Fruit fly (Drosophila melanogaster): ENCODE results near the gene ND-B14.5A.
A peak's percentile ranks its signal among the peaks of the same experiment; 100 is the strongest.

ND-B14.5A gene

dm6 chrX:2149478-2149877 is 22.8 kb upstream of the ND-B14.5A start, which contains the start of gene bcn92 (continued):
- TF ChIP-seq peb (GFP tag; IDR thresholded peaks at IDR 0.05) (0 out of 2 replicates have a peak, but pooled peaks have one; percentile 24), CG7963 (GFP tag; IDR thresholded peaks at IDR 0.05; ENCODE audit: partially characterized antibody) (peak; percentile 82), CG2889 (GFP tag; IDR thresholded peaks at IDR 0.05) (no peak), CG5953 (GFP tag; IDR thresholded peaks at IDR 0.05) (no peak), CG17385 (GFP tag; optimal IDR thresholded peaks at IDR 0.05) (peak; percentile 6), CG8924 (tag; optimal IDR thresholded peaks at IDR 0.05) (peak; percentile 12), CHES-1-like (GFP tag; optimal IDR thresholded peaks at IDR 0.05) (peak; percentile 29), zen2 (GFP tag; IDR thresholded peaks at IDR 0.05; ENCODE audit: partially characterized antibody) (peak; percentile 92), sima (GFP tag; optimal IDR thresholded peaks at IDR 0.05) (no peak), Ets65A (GFP tag) (peak; percentile 64), CG18764 (GFP tag; optimal IDR thresholded peaks at IDR 0.05) (no peak), ttk (GFP tag; IDR thresholded peaks at IDR 0.05) (no peak), rib (GFP tag; IDR thresholded peaks at IDR 0.05) (no peak), pb (GFP tag; optimal IDR thresholded peaks at IDR 0.05) (no peak), CG11695 (GFP tag; IDR thresholded peaks at IDR 0.05) (no peak), insv (GFP tag; optimal IDR thresholded peaks at IDR 0.05) (peak in 1 of 2 experiments; percentile 84), Chrac-16 (GFP tag; optimal IDR thresholded peaks at IDR 0.05) (peak; percentile 29), CG9817 (tag; optimal IDR thresholded peaks at IDR 0.05) (peak; percentile 5), E2f2 (GFP tag; IDR thresholded peaks at IDR 0.05) (peak; percentile 30; the same call in 1 of the 2 replicates), kay (GFP tag; optimal IDR thresholded peaks at IDR 0.05) (no peak), nau (GFP tag; optimal IDR thresholded peaks at IDR 0.05) (no peak), Dip2 (GFP tag; IDR thresholded peaks at IDR 0.05) (no peak), Scr (GFP tag; IDR thresholded peaks at IDR 0.05; ENCODE audit: partially characterized antibody) (peak; percentile 95), yki (optimal IDR thresholded peaks at IDR 0.05) (no peak), fd96Cb (tag; optimal IDR thresholded peaks at IDR 0.05) (no peak), Mes4 (GFP tag; optimal IDR thresholded peaks at IDR 0.05) (no peak), Jarid2 (GFP tag; optimal IDR thresholded peaks at IDR 0.05) (no peak), Stat92E (GFP tag; optimal IDR thresholded peaks at IDR 0.05) (no peak), CG13123 (GFP tag; optimal IDR thresholded peaks at IDR 0.05) (peak; percentile 26), tna (GFP tag; IDR thresholded peaks at IDR 0.05; ENCODE audit: partially characterized antibody) (peak; percentile 85), CG32767 (GFP tag; IDR thresholded peaks at IDR 0.05) (no peak), ci (GFP tag; IDR thresholded peaks at IDR 0.05) (peak; percentile 35; the same call in 1 of the 3 replicates), tap (tag; optimal IDR thresholded peaks at IDR 0.05) (no peak), Xbp1 (GFP tag; optimal IDR thresholded peaks at IDR 0.05) (peak; percentile 62), pnt (GFP tag; optimal IDR thresholded peaks at IDR 0.05) (peak; percentile 14), caup (GFP tag; optimal IDR thresholded peaks at IDR 0.05; ENCODE audit: severe bottlenecking) (no peak), CG4282 (GFP tag; optimal IDR thresholded peaks at IDR 0.05) (no peak), Rx (GFP tag; IDR thresholded peaks at IDR 0.05) (no peak), HLH4C (GFP tag; IDR thresholded peaks at IDR 0.05; ENCODE audit: partially characterized antibody) (peak; percentile 87), Ssrp (tag; optimal IDR thresholded peaks at IDR 0.05) (peak; percentile 2), abd-A (tag; optimal IDR thresholded peaks at IDR 0.05) (no peak), dati (GFP tag; IDR thresholded peaks at IDR 0.05) (no peak), CG16863 (GFP tag; optimal IDR thresholded peaks at IDR 0.05) (no peak), CG6813 (GFP tag; optimal IDR thresholded peaks at IDR 0.05) (no peak), pan (optimal IDR thresholded peaks at IDR 0.05) (no peak), pan (GFP tag; optimal IDR thresholded peaks at IDR 0.05 in 1 of 2, IDR thresholded peaks at IDR 0.05 in 1 of 2) (no peak), CG31388 (GFP tag; optimal IDR thresholded peaks at IDR 0.05) (no peak), scrt (GFP tag; optimal IDR thresholded peaks at IDR 0.05) (no peak), CG17568 (GFP tag; optimal IDR thresholded peaks at IDR 0.05) (no peak), oc (tag; optimal IDR thresholded peaks at IDR 0.05) (no peak), cad (GFP tag; optimal IDR thresholded peaks at IDR 0.05) (no peak), CG15601 (tag; optimal IDR thresholded peaks at IDR 0.05) (peak; percentile 20)
